Fruit fly (Drosophila melanogaster) whole organism: ENCODE measurements around the gene CCAP.

ENCODE experiments used
- EcR ChIP-seq, 2 experiments: fragments of >200 bp; optimal IDR thresholded peaks; 2 replicates each; lab custom pipeline; 2017; ENCODE audit warnings: missing biosample characterization in 2 of 2, missing genetic modification characterization in 2 of 2, missing genetic modification reagents in 2 of 2
- pan ChIP-seq: fragments of >200 bp; optimal IDR thresholded peaks from 2 replicates; lab custom pipeline; 2017
- psq ChIP-seq: fragments of >200 bp; optimal IDR thresholded peaks from 2 replicates; lab custom pipeline; 2017
- usp ChIP-seq: fragments of >200 bp; optimal IDR thresholded peaks from 2 replicates; lab custom pipeline; 2017; ENCODE audit warnings: missing biosample characterization, missing genetic modification characterization, mixed read lengths

DNA sequence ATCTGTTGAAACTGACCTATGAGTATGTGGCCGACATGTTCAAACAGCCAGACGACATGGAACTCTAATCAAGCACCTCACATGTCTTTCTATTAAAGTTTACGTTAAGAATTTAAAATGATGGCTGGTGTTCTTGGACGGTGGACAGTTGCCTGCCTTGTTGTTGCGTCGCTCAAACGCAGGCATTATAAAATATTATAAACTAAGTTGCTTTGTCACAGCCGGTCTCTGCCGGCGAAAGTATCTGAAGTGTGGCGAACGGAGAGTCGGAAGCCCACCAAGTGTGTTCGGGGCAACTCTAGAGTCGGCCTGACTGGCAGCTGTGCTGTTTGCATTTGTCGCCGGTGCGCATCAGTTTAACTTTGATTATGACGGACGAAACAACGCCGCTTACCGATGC lies 7.2 kb downstream of the CCAP start, which contains the start of gene cd:
- no peak for TF ChIP-seq EcR (GFP tag; optimal IDR thresholded peaks at IDR 0.05; lab: Kevin White, UChicago)
- TF ChIP-seq usp (GFP tag; lab: Kevin White, UChicago): no peak
- TF ChIP-seq psq (lab: Kevin White, UChicago): no peak
- TF ChIP-seq pan: no peak
